Worm (Caenorhabditis elegans) whole organism, L2 larva: Measurements from ENCODE around the gene grd-14.

Experiments used
- ZK546.5 ChIP-seq: sonication (generic microtip); optimal IDR thresholded peaks from 2 replicates; lab custom pipeline; 2017; ENCODE audit warnings: missing biosample characterization, missing genetic modification characterization
- aly-2 ChIP-seq: fragments of 150-350 bp; optimal IDR thresholded peaks from 2 replicates; lab custom pipeline; 2014; ENCODE audit warnings: missing biosample characterization, missing genetic modification characterization
- blmp-1 ChIP-seq: sonication (generic microtip); optimal IDR thresholded peaks from 2 replicates; lab custom pipeline; 2017; ENCODE audit warnings: missing genetic modification characterization, mild to moderate bottlenecking, missing compliant biosample characterization, antibody characterized with exemption, moderate library complexity; ENCODE audit not compliant: insufficient read depth
- dmd-4 ChIP-seq: sonication (generic microtip); optimal IDR thresholded peaks from 2 replicates; lab custom pipeline; 2017; ENCODE audit warnings: missing biosample characterization, missing genetic modification characterization
- lin-13 ChIP-seq: fragments of 150-350 bp; optimal IDR thresholded peaks from 2 replicates; lab custom pipeline; 2014; ENCODE audit warnings: missing biosample characterization, missing genetic modification reagents, missing genetic modification characterization
- nhr-23 ChIP-seq: fragments of 150-350 bp; optimal IDR thresholded peaks from 2 replicates; lab custom pipeline; 2014; ENCODE audit warnings: missing biosample characterization, missing genetic modification reagents, missing genetic modification characterization
- nhr-6 ChIP-seq: fragments of 150-350 bp; optimal IDR thresholded peaks from 2 replicates; lab custom pipeline; 2014; ENCODE audit warnings: missing biosample characterization, missing genetic modification characterization

DNA sequence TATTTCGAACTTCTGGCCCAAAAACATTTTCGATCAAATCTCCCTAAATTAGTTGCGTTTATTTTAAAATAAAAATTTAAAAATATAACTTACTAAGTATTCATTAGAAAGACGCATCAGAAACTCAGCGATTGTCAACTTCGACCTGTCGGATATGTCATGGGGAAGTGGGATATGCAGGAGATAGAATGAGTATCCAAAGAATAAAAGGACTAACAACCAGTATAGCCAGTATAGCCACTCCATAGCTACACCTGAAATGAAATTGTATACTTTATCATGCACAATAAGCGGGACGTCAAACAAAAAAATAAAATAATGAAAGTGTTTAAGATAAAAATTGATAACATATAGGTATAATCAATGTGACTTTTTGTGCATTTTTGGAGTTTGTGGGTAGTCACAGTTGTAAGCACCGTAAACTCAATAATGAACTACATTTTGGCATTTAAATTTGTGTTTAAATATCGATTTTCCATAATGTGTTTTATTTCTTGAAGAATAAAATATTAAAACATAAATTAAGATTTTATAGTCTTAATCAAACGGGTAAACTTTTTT lies 36.7 kb upstream of the grd-14 start, which contains the start of gene F16F9.4:
- TF ChIP-seq nhr-23 (no peak), nhr-6 (tag; lab: Kevin White, UChicago) (no peak), aly-2 (tag; lab: Kevin White, UChicago) (no peak), blmp-1 (tag; lab: Kevin White, UChicago) (no peak), dmd-4 (tag; lab: Kevin White, UChicago) (no peak), ZK546.5 (no peak), lin-13 (GFP tag; lab: Kevin White, UChicago) (no peak)
